Worm (Caenorhabditis elegans): ENCODE measurements around the gene T06A10.2.

ce11 chrIV:16865487-16865886 is 29.9 kb upstream of the T06A10.2 start, which contains the start of gene gtsf-1:
- TF ChIP-seq F55B11.4 (tag; optimal IDR thresholded peaks at IDR 0.05; ENCODE audit: borderline replicate concordance, insufficient read depth): no peak
- peak; percentile 23 for TF ChIP-seq atf-7 (tag; optimal IDR thresholded peaks at IDR 0.05)
- no peak for TF ChIP-seq ets-4 (GFP tag; optimal IDR thresholded peaks at IDR 0.05)
- no peak for TF ChIP-seq ama-1 (optimal IDR thresholded peaks at IDR 0.05)
- peak in 1 of 2 experiments; percentile 34 for TF ChIP-seq ama-1 (GFP tag; optimal IDR thresholded peaks at IDR 0.05)
- peak; percentile 34; the same call in 1 of the 2 replicates for TF ChIP-seq F33H1.4 (GFP tag; IDR thresholded peaks at IDR 0.05)
- peak; percentile 71 for TF ChIP-seq mcd-1 (GFP tag; IDR thresholded peaks at IDR 0.05)
- TF ChIP-seq ceh-40 (GFP tag; IDR thresholded peaks at IDR 0.05): no peak
- peak; percentile 68 for TF ChIP-seq snpc-1.3 (tag; optimal IDR thresholded peaks at IDR 0.05; ENCODE audit: insufficient read depth)
- peak; percentile 76 for TF ChIP-seq athp-1 (tag; optimal IDR thresholded peaks at IDR 0.05)
- no peak for TF ChIP-seq nfya-1 (tag; optimal IDR thresholded peaks at IDR 0.05; ENCODE audit: borderline replicate concordance, insufficient read depth)
- no peak for TF ChIP-seq unc-130 (GFP tag; optimal IDR thresholded peaks at IDR 0.05)
- no peak for TF ChIP-seq pha-4 (tag; optimal IDR thresholded peaks at IDR 0.05)
